Worm (Caenorhabditis elegans) whole organism, midembryonic: ENCODE measurements around the gene F55B12.10.

ENCODE experiments used
- cog-1 ChIP-seq: sonication (generic microtip); optimal IDR thresholded peaks from 2 replicates; lab custom pipeline; 2016; ENCODE audit warnings: missing genetic modification characterization, missing compliant biosample characterization
- flt-1 ChIP-seq: fragments of 200-800 bp; sonication (Bioruptor generic); IDR thresholded peaks from 2 replicates; pipeline ENCODE4 v1.3.6; 2022; ENCODE audit warnings: missing genetic modification characterization, missing compliant biosample characterization
- med-1 ChIP-seq: sonication (generic microtip); optimal IDR thresholded peaks from 2 replicates; lab custom pipeline; 2017; ENCODE audit warnings: missing genetic modification characterization, mild to moderate bottlenecking, missing compliant biosample characterization, antibody characterized with exemption, missing genetic modification reagents; ENCODE audit not compliant: insufficient read depth
- ref-1 ChIP-seq: fragments of 200-800 bp; sonication (Bioruptor generic); conservative IDR thresholded peaks from 2 replicates; pipeline ENCODE4 v1.3.6; 2022; ENCODE audit warnings: missing genetic modification reagents, missing genetic modification characterization, missing compliant biosample characterization
- tab-1 ChIP-seq: fragments of 200-800 bp; sonication (Bioruptor generic); IDR thresholded peaks from 2 replicates; pipeline ENCODE4 v1.3.6; 2022; ENCODE audit warnings: missing genetic modification characterization, missing compliant biosample characterization
- ztf-23 ChIP-seq: fragments of 200-800 bp; sonication (Bioruptor generic); IDR thresholded peaks from 2 replicates; pipeline ENCODE4 v1.3.6; 2022; ENCODE audit warnings: missing genetic modification reagents, missing genetic modification characterization, missing compliant biosample characterization
- ztf-29 ChIP-seq: fragments of 200-800 bp; sonication (Bioruptor generic); IDR thresholded peaks from 2 replicates; pipeline ENCODE4 v1.3.6; 2022; ENCODE audit warnings: missing genetic modification reagents, missing genetic modification characterization, missing compliant biosample characterization

DNA sequence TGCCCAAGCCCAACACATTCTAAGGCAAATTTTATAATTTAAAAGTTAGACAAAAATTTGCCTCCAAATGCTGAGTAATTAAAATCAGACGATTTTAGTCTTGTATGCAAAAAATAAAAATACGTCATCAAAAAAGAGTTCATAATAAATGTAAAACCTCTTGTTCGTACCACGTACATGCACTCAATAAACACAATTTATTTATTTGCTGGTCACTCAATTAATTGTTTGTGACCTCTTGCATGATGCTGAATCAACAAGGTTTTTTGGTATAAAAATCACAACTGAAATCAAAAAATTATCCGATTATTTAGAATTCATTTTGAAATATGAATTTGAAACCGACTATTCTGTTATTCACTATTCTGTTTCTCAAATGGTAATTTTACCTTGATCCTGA lies 10.6 kb downstream of the F55B12.10 start, which contains the start of gene hpx-2:
- no peak for TF ChIP-seq med-1
- no peak for TF ChIP-seq flt-1
- no peak for TF ChIP-seq cog-1 (tag; lab: Kevin White, UChicago)
- TF ChIP-seq ref-1 (GFP tag; lab: Robert Waterston, UW), result no peak
- no peak for TF ChIP-seq tab-1
- TF ChIP-seq ztf-23, result no peak
- TF ChIP-seq ztf-29 (GFP tag; lab: Robert Waterston, UW), result no peak
